Fruit fly (Drosophila melanogaster): ENCODE measurements around the gene CG31715.
A peak's percentile ranks its signal among the peaks of the same experiment; 100 is the strongest.

Gene CG31715

dm6 chr2L:10306518-10307260 lies 34.7 kb upstream of the CG31715 start, which contains the start of the genes CG5390 and CG4968 (continued):
- no peak for TF ChIP-seq hbn (GFP tag; IDR thresholded peaks at IDR 0.05; ENCODE audit: partially characterized antibody)
- TF ChIP-seq CG3847 (GFP tag; IDR thresholded peaks at IDR 0.05) = peak; percentile 64
- TF ChIP-seq CG17802 (tag; optimal IDR thresholded peaks at IDR 0.05) = peak; percentile 7
- peak; percentile 19 for TF ChIP-seq cato (GFP tag; optimal IDR thresholded peaks at IDR 0.05; ENCODE audit: borderline replicate concordance)
- no peak for TF ChIP-seq CG1832 (GFP tag; optimal IDR thresholded peaks at IDR 0.05)
- TF ChIP-seq slbo (GFP tag; IDR thresholded peaks at IDR 0.05) = peak; percentile 77
- peak; percentile 52 for TF ChIP-seq CG12942 (GFP tag; optimal IDR thresholded peaks at IDR 0.05)
- peak; percentile 59 for TF ChIP-seq CG10209 (GFP tag; optimal IDR thresholded peaks at IDR 0.05)
- TF ChIP-seq fru (optimal IDR thresholded peaks at IDR 0.05) = no peak
- TF ChIP-seq CG43689 (GFP tag; IDR thresholded peaks at IDR 0.05) = 0 out of 2 replicates have a peak, but pooled peaks have one; percentile 44
- TF ChIP-seq Doc2 (GFP tag; IDR thresholded peaks at IDR 0.05) = no peak
- TF ChIP-seq dysf (GFP tag; IDR thresholded peaks at IDR 0.05) = peak; percentile 55; the same call in 1 of the 3 replicates
- no peak; the same call in 2 of the 3 replicates for TF ChIP-seq Mrtf (GFP tag; IDR thresholded peaks at IDR 0.05)
- peak; percentile 17 for TF ChIP-seq CG8281 (tag; optimal IDR thresholded peaks at IDR 0.05)
- peak; percentile 95 for TF ChIP-seq trem (tag; optimal IDR thresholded peaks at IDR 0.05)
- no peak for TF ChIP-seq Poxn (GFP tag; IDR thresholded peaks at IDR 0.05)
- peak; percentile 38; the same call in 1 of the 2 replicates for TF ChIP-seq wdn (GFP tag; IDR thresholded peaks at IDR 0.05)
- no peak for TF ChIP-seq Hey (tag; optimal IDR thresholded peaks at IDR 0.05)
- peak; percentile 71 for TF ChIP-seq sd (tag; optimal IDR thresholded peaks at IDR 0.05)
- no peak for TF ChIP-seq Atf3 (GFP tag; optimal IDR thresholded peaks at IDR 0.05)
- no peak for TF ChIP-seq CG14965 (GFP tag; optimal IDR thresholded peaks at IDR 0.05; ENCODE audit: borderline replicate concordance)
- TF ChIP-seq CG17912 (GFP tag; optimal IDR thresholded peaks at IDR 0.05) = no peak
- TF ChIP-seq CG13287 (GFP tag; IDR thresholded peaks at IDR 0.05; ENCODE audit: partially characterized antibody) = peak; percentile 73
- peak; percentile 37 for TF ChIP-seq CG12219 (GFP tag; optimal IDR thresholded peaks at IDR 0.05)
- no peak for TF ChIP-seq pita (GFP tag; optimal IDR thresholded peaks at IDR 0.05)
- TF ChIP-seq CG31441 (GFP tag; IDR thresholded peaks at IDR 0.05) = peak; percentile 80; the same call in 1 of the 2 replicates
- peak; percentile 78 for TF ChIP-seq Meics (GFP tag; optimal IDR thresholded peaks at IDR 0.05)
- TF ChIP-seq sens-2 (GFP tag; IDR thresholded peaks at IDR 0.05) = no peak
- no peak for TF ChIP-seq cad (GFP tag; optimal IDR thresholded peaks at IDR 0.05)
- peak; percentile 44 for TF ChIP-seq onecut (GFP tag; IDR thresholded peaks at IDR 0.05)
- TF ChIP-seq ap (GFP tag; IDR thresholded peaks at IDR 0.05) = no peak
- TF ChIP-seq ems (GFP tag; optimal IDR thresholded peaks at IDR 0.05) = peak; percentile 3
- no peak for TF ChIP-seq pan (optimal IDR thresholded peaks at IDR 0.05)
- peak in 1 of 2 experiments; percentile 73 for TF ChIP-seq pan (GFP tag; optimal IDR thresholded peaks at IDR 0.05 in 1 of 2, IDR thresholded peaks at IDR 0.05 in 1 of 2)
- TF ChIP-seq repo (GFP tag; optimal IDR thresholded peaks at IDR 0.05) = no peak
- TF ChIP-seq D19A (tag; optimal IDR thresholded peaks at IDR 0.05) = no peak
- peak; percentile 20; the same call in 1 of the 2 replicates for TF ChIP-seq rib (GFP tag; IDR thresholded peaks at IDR 0.05)
- TF ChIP-seq CG11456 (GFP tag; IDR thresholded peaks at IDR 0.05) = peak; percentile 16; the same call in 1 of the 3 replicates
- TF ChIP-seq CG2116 (GFP tag; optimal IDR thresholded peaks at IDR 0.05) = peak; percentile 99
- peak; percentile 20 for TF ChIP-seq mirr (GFP tag; optimal IDR thresholded peaks at IDR 0.05)
- no peak for TF ChIP-seq h (optimal IDR thresholded peaks at IDR 0.05)
- peak; percentile 76 for TF ChIP-seq Sry-δ (GFP tag; optimal IDR thresholded peaks at IDR 0.05)
- TF ChIP-seq slou (GFP tag; optimal IDR thresholded peaks at IDR 0.05) = peak; percentile 55
- peak; percentile 34 for TF ChIP-seq Hsf (GFP tag; optimal IDR thresholded peaks at IDR 0.05)
- TF ChIP-seq bsh (GFP tag; optimal IDR thresholded peaks at IDR 0.05) = peak in 1 of 2 experiments; percentile 74
- TF ChIP-seq C15 (GFP tag; IDR thresholded peaks at IDR 0.05) = no peak
- peak; percentile 68 for TF ChIP-seq CG17385 (GFP tag; optimal IDR thresholded peaks at IDR 0.05)
- peak; percentile 64 for TF ChIP-seq H2.0 (GFP tag; IDR thresholded peaks at IDR 0.05)
- TF ChIP-seq CG15269 (tag; optimal IDR thresholded peaks at IDR 0.05) = peak; percentile 85
- no peak for TF ChIP-seq CG2129 (GFP tag; IDR thresholded peaks at IDR 0.05; ENCODE audit: partially characterized antibody)
